Worm (Caenorhabditis elegans): ENCODE data around the gene fbxa-29.

ce11 chrIII:1279197-1279596 is 5.7 kb upstream of the fbxa-29 start:
- TF ChIP-seq nhr-11 (tag; optimal IDR thresholded peaks at IDR 0.05) (no peak), skn-1 (tag; optimal IDR thresholded peaks at IDR 0.05) (no peak), lsy-2 (tag; optimal IDR thresholded peaks at IDR 0.05) (peak in 1 of 2 experiments; percentile 49)

All from whole organism, L4 larva.